Worm (Caenorhabditis elegans) whole organism, mixed stage, embryonic: Measurements from ENCODE around the gene gst-3.

Experiments used
- M03D4.4 ChIP-seq: sonication (generic microtip); optimal IDR thresholded peaks from 2 replicates; lab custom pipeline; 2017; ENCODE audit warnings: mild to moderate bottlenecking, missing genetic modification characterization, missing compliant biosample characterization
- bed-3 ChIP-seq: fragments of 200-800 bp; sonication (Bioruptor generic); optimal IDR thresholded peaks from 3 replicates; lab custom pipeline; 2018; ENCODE audit warnings: mild to moderate bottlenecking, missing genetic modification characterization, moderate library complexity, missing compliant biosample characterization
- blmp-1 ChIP-seq: fragments of 150-350 bp; optimal IDR thresholded peaks from 2 replicates; lab custom pipeline; 2014; ENCODE audit warnings: missing biosample characterization, missing genetic modification characterization
- ceh-39 ChIP-seq: fragments of 150-350 bp; optimal IDR thresholded peaks from 2 replicates; lab custom pipeline; 2014; ENCODE audit warnings: missing biosample characterization, missing genetic modification characterization
- ceh-43 ChIP-seq: fragments of 200-800 bp; sonication (Bioruptor generic); optimal IDR thresholded peaks from 2 replicates; lab custom pipeline; 2018; ENCODE audit warnings: mild to moderate bottlenecking, missing genetic modification characterization, moderate library complexity, missing compliant biosample characterization
- ceh-83 ChIP-seq: fragments of 200-800 bp; sonication (Bioruptor generic); optimal IDR thresholded peaks from 2 replicates; lab custom pipeline; 2018; ENCODE audit warnings: mild to moderate bottlenecking, missing genetic modification characterization, missing compliant biosample characterization
- ces-1 ChIP-seq: fragments of 150-350 bp; optimal IDR thresholded peaks from 2 replicates; lab custom pipeline; 2014; ENCODE audit warnings: missing biosample characterization, missing genetic modification reagents, missing genetic modification characterization
- cnd-1 ChIP-seq: fragments of 200-800 bp; sonication (Bioruptor generic); optimal IDR thresholded peaks from 2 replicates; lab custom pipeline; 2018; ENCODE audit warnings: mild to moderate bottlenecking, missing genetic modification characterization, missing compliant biosample characterization
- drap-1 ChIP-seq: fragments of 200-800 bp; sonication (Bioruptor generic); optimal IDR thresholded peaks from 3 replicates; lab custom pipeline; 2018; ENCODE audit warnings: mild to moderate bottlenecking, missing genetic modification characterization, missing compliant biosample characterization
- elt-1 ChIP-seq: sonication (generic microtip); optimal IDR thresholded peaks from 2 replicates; lab custom pipeline; 2017; ENCODE audit warnings: missing genetic modification characterization, mild to moderate bottlenecking, missing compliant biosample characterization, antibody characterized with exemption, moderate library complexity, borderline replicate concordance; ENCODE audit not compliant: insufficient read depth
- elt-3 ChIP-seq: fragments of 150-350 bp; optimal IDR thresholded peaks from 2 replicates; lab custom pipeline; 2014; ENCODE audit warnings: missing biosample characterization, missing genetic modification characterization
- flh-1 ChIP-seq: fragments of 200-800 bp; sonication (Bioruptor generic); optimal IDR thresholded peaks from 2 replicates; lab custom pipeline; 2018; ENCODE audit warnings: mild to moderate bottlenecking, missing genetic modification characterization, moderate library complexity, missing compliant biosample characterization
- ham-2 ChIP-seq: fragments of 200-800 bp; sonication (Bioruptor generic); optimal IDR thresholded peaks from 2 replicates; lab custom pipeline; 2018; ENCODE audit warnings: mild to moderate bottlenecking, missing genetic modification characterization, missing compliant biosample characterization
- hlh-1 ChIP-seq: fragments of 150-350 bp; optimal IDR thresholded peaks from 2 replicates; lab custom pipeline; 2014; ENCODE audit warnings: missing biosample characterization, missing genetic modification reagents, missing genetic modification characterization
- lin-13 ChIP-seq: fragments of 150-350 bp; optimal IDR thresholded peaks from 2 replicates; lab custom pipeline; 2014; ENCODE audit warnings: missing biosample characterization, missing genetic modification characterization
- lin-32 ChIP-seq: fragments of 200-800 bp; sonication (Bioruptor generic); optimal IDR thresholded peaks from 2 replicates; lab custom pipeline; 2018; ENCODE audit warnings: mild to moderate bottlenecking, missing genetic modification characterization, missing compliant biosample characterization
- lsy-2 ChIP-seq: fragments of 150-350 bp; optimal IDR thresholded peaks from 2 replicates; lab custom pipeline; 2014; ENCODE audit warnings: missing biosample characterization, missing genetic modification characterization
- mab-5 ChIP-seq: fragments of 150-350 bp; optimal IDR thresholded peaks from 2 replicates; lab custom pipeline; 2014; ENCODE audit warnings: missing biosample characterization, missing genetic modification characterization
- mep-1 ChIP-seq: fragments of 150-350 bp; optimal IDR thresholded peaks from 2 replicates; lab custom pipeline; 2017; ENCODE audit warnings: missing biosample characterization, missing genetic modification reagents, missing genetic modification characterization, inconsistent platforms
- mls-2 ChIP-seq: sonication (generic microtip); optimal IDR thresholded peaks from 2 replicates; lab custom pipeline; 2016; ENCODE audit warnings: mild to moderate bottlenecking, missing genetic modification characterization, moderate library complexity, missing compliant biosample characterization
- nhr-12 ChIP-seq: fragments of 150-350 bp; optimal IDR thresholded peaks from 2 replicates; lab custom pipeline; 2014; ENCODE audit warnings: missing biosample characterization, missing genetic modification characterization
- nhr-2 ChIP-seq: fragments of 150-350 bp; optimal IDR thresholded peaks from 2 replicates; lab custom pipeline; 2014; ENCODE audit warnings: missing biosample characterization, missing genetic modification characterization
- nhr-237 ChIP-seq: fragments of 150-350 bp; optimal IDR thresholded peaks from 2 replicates; lab custom pipeline; 2014; ENCODE audit warnings: missing biosample characterization, missing genetic modification characterization
- nhr-28 ChIP-seq: fragments of 150-350 bp; optimal IDR thresholded peaks from 2 replicates; lab custom pipeline; 2014; ENCODE audit warnings: missing biosample characterization, missing genetic modification characterization
- nhr-76 ChIP-seq: sonication (generic microtip); optimal IDR thresholded peaks from 2 replicates; lab custom pipeline; 2017; ENCODE audit warnings: missing biosample characterization, missing genetic modification characterization
- pha-4 ChIP-seq: fragments of 150-350 bp; optimal IDR thresholded peaks from 2 replicates; lab custom pipeline; 2018; ENCODE audit warnings: missing biosample characterization, missing genetic modification reagents, missing genetic modification characterization
- sem-2 ChIP-seq: fragments of 200-800 bp; sonication (Bioruptor generic); optimal IDR thresholded peaks from 2 replicates; lab custom pipeline; 2018; ENCODE audit warnings: mild to moderate bottlenecking, missing genetic modification characterization, missing compliant biosample characterization
- snpc-4 ChIP-seq: fragments of 150-350 bp; optimal IDR thresholded peaks from 2 replicates; lab custom pipeline; 2014; ENCODE audit warnings: missing biosample characterization, missing genetic modification characterization
- sptf-1 ChIP-seq: sonication (generic microtip); optimal IDR thresholded peaks from 2 replicates; lab custom pipeline; 2017; ENCODE audit warnings: mild to moderate bottlenecking, missing genetic modification characterization, moderate library complexity, missing compliant biosample characterization
- tbx-8 ChIP-seq: fragments of 200-800 bp; sonication (Bioruptor generic); optimal IDR thresholded peaks from 2 replicates; lab custom pipeline; 2018; ENCODE audit warnings: mild to moderate bottlenecking, missing genetic modification characterization, moderate library complexity, missing compliant biosample characterization
- unc-120 ChIP-seq: sonication (generic microtip); optimal IDR thresholded peaks from 2 replicates; lab custom pipeline; 2017; ENCODE audit warnings: missing genetic modification characterization, missing compliant biosample characterization; ENCODE audit not compliant: poor library complexity, severe bottlenecking
- unc-39 ChIP-seq: fragments of 150-350 bp; optimal IDR thresholded peaks from 2 replicates; lab custom pipeline; 2014; ENCODE audit warnings: missing biosample characterization, missing genetic modification characterization
- unc-62 ChIP-seq: fragments of 150-350 bp; optimal IDR thresholded peaks from 2 replicates; lab custom pipeline; 2014; ENCODE audit warnings: missing biosample characterization, missing genetic modification reagents, missing genetic modification characterization
- zip-8 ChIP-seq: fragments of 150-350 bp; optimal IDR thresholded peaks from 2 replicates; lab custom pipeline; 2014; ENCODE audit warnings: missing biosample characterization, missing genetic modification characterization
- ztf-11 ChIP-seq: fragments of 150-350 bp; optimal IDR thresholded peaks from 2 replicates; lab custom pipeline; 2014; ENCODE audit warnings: missing biosample characterization, missing genetic modification characterization

Gene gst-3

ce11 chrIV:10150552-10151004 is 10.5 kb upstream of the gst-3 start, which contains the start of gene tsp-12:
tsp-12 (minus strand) TSS chrIV:10150602.
- TF ChIP-seq mep-1 (tag; lab: Kevin White, UChicago): no peak
- peak; percentile 27 for TF ChIP-seq sptf-1 (tag; lab: Kevin White, UChicago)
- TF ChIP-seq ces-1 (GFP tag; lab: Kevin White, UChicago): peak; percentile 83

ce11 chrIV:10148938-10149337 is 8.9 kb upstream of the gst-3 start, which contains the start of gene pigs-1:
pigs-1 (minus strand) TSS chrIV:10149038.
- no peak for TF ChIP-seq bed-3 (GFP tag; lab: Kevin White, UChicago)

ce11 chrIV:10146885-10147284 is 6.8 kb upstream of the gst-3 start, which contains the start of gene T14G10.8:
T14G10.8 (minus strand) TSS chrIV:10146985.
- no peak for TF ChIP-seq elt-1 (tag; lab: Kevin White, UChicago)
- TF ChIP-seq sptf-1 (tag; lab: Kevin White, UChicago): no peak
- TF ChIP-seq mls-2 (tag; lab: Kevin White, UChicago): no peak
- TF ChIP-seq mep-1 (tag; lab: Kevin White, UChicago): no peak
- no peak for TF ChIP-seq drap-1 (GFP tag; lab: Kevin White, UChicago)
- no peak for TF ChIP-seq cnd-1
- TF ChIP-seq blmp-1 (tag; lab: Kevin White, UChicago): no peak
- no peak for TF ChIP-seq nhr-2
- TF ChIP-seq snpc-4 (tag; lab: Kevin White, UChicago): no peak
- no peak for TF ChIP-seq ceh-39 (tag; lab: Kevin White, UChicago)
- TF ChIP-seq mab-5 (tag; lab: Kevin White, UChicago): no peak
- no peak for TF ChIP-seq nhr-237 (tag; lab: Kevin White, UChicago)
- no peak for TF ChIP-seq sem-2
- TF ChIP-seq M03D4.4: no peak
- TF ChIP-seq unc-120 (tag; lab: Kevin White, UChicago): no peak
- TF ChIP-seq nhr-12 (tag; lab: Kevin White, UChicago): no peak
- TF ChIP-seq ztf-11 (tag; lab: Kevin White, UChicago): no peak
- TF ChIP-seq zip-8 (tag; lab: Kevin White, UChicago): no peak
- TF ChIP-seq pha-4 (tag; lab: Kevin White, UChicago): no peak
- no peak for TF ChIP-seq elt-3
- TF ChIP-seq, all 35 proteins: peak for 0

- TF ChIP-seq unc-62 (GFP tag; lab: Kevin White, UChicago): no peak
- no peak for TF ChIP-seq ztf-11 (tag; lab: Kevin White, UChicago)
- TF ChIP-seq nhr-12 (tag; lab: Kevin White, UChicago): no peak
- TF ChIP-seq lin-32 (GFP tag; lab: Kevin White, UChicago): no peak
- no peak for TF ChIP-seq ceh-83
- no peak for TF ChIP-seq ceh-43
- no peak for TF ChIP-seq lin-13
- no peak for TF ChIP-seq nhr-28 (tag; lab: Kevin White, UChicago)
- TF ChIP-seq mep-1 (tag; lab: Kevin White, UChicago): no peak
- TF ChIP-seq ces-1 (GFP tag; lab: Kevin White, UChicago): no peak
- no peak for TF ChIP-seq M03D4.4
- no peak for TF ChIP-seq ham-2 (GFP tag; lab: Kevin White, UChicago)
- TF ChIP-seq unc-39 (tag; lab: Kevin White, UChicago): no peak
- no peak for TF ChIP-seq mls-2 (tag; lab: Kevin White, UChicago)
- no peak for TF ChIP-seq flh-1 (GFP tag; lab: Kevin White, UChicago)
- no peak for TF ChIP-seq zip-8 (tag; lab: Kevin White, UChicago)
- TF ChIP-seq lsy-2 (tag; lab: Kevin White, UChicago): no peak
- no peak for TF ChIP-seq sptf-1 (tag; lab: Kevin White, UChicago)
- no peak for TF ChIP-seq mab-5 (tag; lab: Kevin White, UChicago)
These were observed 4.9 kb upstream of the gst-3 start for ce11 chrIV:10144909-10145308.

ce11 chrIV:10144487-10144886 is 4.4 kb upstream of the gst-3 start:
- TF ChIP-seq nhr-76 (tag; lab: Kevin White, UChicago) (no peak), drap-1 (GFP tag; lab: Kevin White, UChicago) (no peak), hlh-1 (tag; lab: Kevin White, UChicago) (no peak), blmp-1 (tag; lab: Kevin White, UChicago) (no peak), tbx-8 (no peak), nhr-237 (tag; lab: Kevin White, UChicago) (no peak), ceh-83 (no peak), ham-2 (GFP tag; lab: Kevin White, UChicago) (no peak), flh-1 (GFP tag; lab: Kevin White, UChicago) (no peak), pha-4 (tag; lab: Kevin White, UChicago) (no peak), nhr-12 (tag; lab: Kevin White, UChicago) (no peak), sem-2 (no peak), M03D4.4 (no peak), unc-39 (tag; lab: Kevin White, UChicago) (no peak), nhr-2 (no peak), unc-120 (tag; lab: Kevin White, UChicago) (no peak), lin-32 (GFP tag; lab: Kevin White, UChicago) (no peak), lin-13 (no peak)
